Fruit fly (Drosophila melanogaster): ENCODE data around the gene ppk31.

The ppk31 gene

dm6 chr3R:27208724-27209343, 45.9 kb downstream of the ppk31 start (continued):
- TF ChIP-seq NFAT (GFP tag; IDR thresholded peaks at IDR 0.05) (peak; percentile 29; the same call in 1 of the 2 replicates), CG12219 (GFP tag; optimal IDR thresholded peaks at IDR 0.05) (no peak), gcm2 (GFP tag; optimal IDR thresholded peaks at IDR 0.05) (no peak), CG14014 (GFP tag; IDR thresholded peaks at IDR 0.05) (peak; percentile 27; the same call in 1 of the 2 replicates), CG32772 (GFP tag; IDR thresholded peaks at IDR 0.05) (no peak), Camta (GFP tag; optimal IDR thresholded peaks at IDR 0.05) (peak; percentile 35), CG6654 (GFP tag; optimal IDR thresholded peaks at IDR 0.05) (no peak), salm (tag; optimal IDR thresholded peaks at IDR 0.05) (peak; percentile 19), wdn (GFP tag; IDR thresholded peaks at IDR 0.05) (no peak), lmd (GFP tag; IDR thresholded peaks at IDR 0.05) (no peak), CG4360 (GFP tag; IDR thresholded peaks at IDR 0.05) (no peak), bigmax (GFP tag; optimal IDR thresholded peaks at IDR 0.05) (no peak), repo (GFP tag; optimal IDR thresholded peaks at IDR 0.05) (peak; percentile 21), CG1603 (tag; optimal IDR thresholded peaks at IDR 0.05) (peak; percentile 55), CG17361 (GFP tag; IDR thresholded peaks at IDR 0.05) (0 out of 3 replicates have a peak, but pooled peaks have one; percentile 12), CG12071 (GFP tag; optimal IDR thresholded peaks at IDR 0.05) (peak; percentile 64), peb (GFP tag; IDR thresholded peaks at IDR 0.05) (no peak), fd64A (GFP tag; optimal IDR thresholded peaks at IDR 0.05) (peak; percentile 34), ftz-f1 (GFP tag; optimal IDR thresholded peaks at IDR 0.05) (no peak), Hey (tag; optimal IDR thresholded peaks at IDR 0.05) (no peak), hkb (optimal IDR thresholded peaks at IDR 0.05) (no peak), hkb (GFP tag; IDR thresholded peaks at IDR 0.05) (peak; percentile 67), gsb-n (tag; optimal IDR thresholded peaks at IDR 0.05) (peak; percentile 38), HHEX (GFP tag; optimal IDR thresholded peaks at IDR 0.05) (peak; percentile 46), hbn (GFP tag; IDR thresholded peaks at IDR 0.05; ENCODE audit: partially characterized antibody) (no peak), schlank (tag; optimal IDR thresholded peaks at IDR 0.05) (peak; percentile 33), Sry-β (GFP tag; optimal IDR thresholded peaks at IDR 0.05) (no peak), Optix (GFP tag; IDR thresholded peaks at IDR 0.05) (no peak), fd3F (GFP tag; optimal IDR thresholded peaks at IDR 0.05) (no peak), Ptx1 (GFP tag; IDR thresholded peaks at IDR 0.05) (0 out of 2 replicates have a peak, but pooled peaks have one; percentile 15), Mad (GFP tag; optimal IDR thresholded peaks at IDR 0.05) (no peak), D19A (tag; optimal IDR thresholded peaks at IDR 0.05) (no peak), GATAe (GFP tag; conservative IDR thresholded peaks at IDR 0.05) (no peak), eyg (GFP tag; optimal IDR thresholded peaks at IDR 0.05) (no peak), lbe (GFP tag; optimal IDR thresholded peaks at IDR 0.05) (no peak), CG7271 (tag; optimal IDR thresholded peaks at IDR 0.05) (peak; percentile 76), shn (GFP tag; optimal IDR thresholded peaks at IDR 0.05) (no peak), CG7987 (GFP tag; optimal IDR thresholded peaks at IDR 0.05) (peak; percentile 38), CG1832 (GFP tag; optimal IDR thresholded peaks at IDR 0.05) (no peak), CG11247 (GFP tag; IDR thresholded peaks at IDR 0.05) (0 out of 2 replicates have a peak, but pooled peaks have one; percentile 38), CG18619 (GFP tag; optimal IDR thresholded peaks at IDR 0.05) (peak; percentile 47), Dip2 (GFP tag; IDR thresholded peaks at IDR 0.05) (no peak), CG12236 (GFP tag; optimal IDR thresholded peaks at IDR 0.05) (peak; percentile 45), amos (GFP tag; IDR thresholded peaks at IDR 0.05; ENCODE audit: partially characterized antibody) (no peak), CHES-1-like (GFP tag; optimal IDR thresholded peaks at IDR 0.05) (peak; percentile 37), H2.0 (GFP tag; IDR thresholded peaks at IDR 0.05) (0 out of 2 replicates have a peak, but pooled peaks have one; percentile 38), ewg (GFP tag; optimal IDR thresholded peaks at IDR 0.05) (peak; percentile 21), CG1792 (GFP tag; optimal IDR thresholded peaks at IDR 0.05) (no peak), CG14965 (GFP tag; optimal IDR thresholded peaks at IDR 0.05; ENCODE audit: borderline replicate concordance) (no peak), cg (GFP tag; optimal IDR thresholded peaks at IDR 0.05) (no peak), YL-1 (GFP tag; optimal IDR thresholded peaks at IDR 0.05) (peak; percentile 18)
